Fruit fly (Drosophila melanogaster) Kc167 (cell line): ENCODE results near the gene Nipsnap.

Experiments
- Myc ChIP-seq: fragments of >200 bp; optimal IDR thresholded peaks from 2 replicates; lab custom pipeline; 2017; ENCODE audit warnings: missing external identifiers
- Sin3A ChIP-seq: fragments of >200 bp; optimal IDR thresholded peaks from 2 replicates; lab custom pipeline; 2018; ENCODE audit warnings: missing external identifiers
- h ChIP-seq: fragments of >200 bp; optimal IDR thresholded peaks from 3 replicates; lab custom pipeline; 2018; ENCODE audit warnings: missing external identifiers
- insv ChIP-seq: fragments of >200 bp; optimal IDR thresholded peaks from 3 replicates; lab custom pipeline; 2018; ENCODE audit warnings: missing external identifiers
- psq ChIP-seq: fragments of >200 bp; optimal IDR thresholded peaks from 2 replicates; lab custom pipeline; 2017; ENCODE audit warnings: missing external identifiers
- ttk ChIP-seq: sonication (Bioruptor generic); optimal IDR thresholded peaks from 2 replicates; lab custom pipeline; 2017; ENCODE audit warnings: missing external identifiers

Gene Nipsnap

dm6 chrX:16090179-16091144 lies 17.1 kb upstream of the Nipsnap start:
- no peak for TF ChIP-seq h (lab: Kevin White, UChicago)
- TF ChIP-seq ttk (lab: Kevin White, UChicago): no peak
- no peak for TF ChIP-seq Myc (lab: Kevin White, UChicago)
- no peak for TF ChIP-seq insv
- no peak for TF ChIP-seq Sin3A (lab: Kevin White, UChicago)
- TF ChIP-seq psq (lab: Kevin White, UChicago): no peak

DNA sequence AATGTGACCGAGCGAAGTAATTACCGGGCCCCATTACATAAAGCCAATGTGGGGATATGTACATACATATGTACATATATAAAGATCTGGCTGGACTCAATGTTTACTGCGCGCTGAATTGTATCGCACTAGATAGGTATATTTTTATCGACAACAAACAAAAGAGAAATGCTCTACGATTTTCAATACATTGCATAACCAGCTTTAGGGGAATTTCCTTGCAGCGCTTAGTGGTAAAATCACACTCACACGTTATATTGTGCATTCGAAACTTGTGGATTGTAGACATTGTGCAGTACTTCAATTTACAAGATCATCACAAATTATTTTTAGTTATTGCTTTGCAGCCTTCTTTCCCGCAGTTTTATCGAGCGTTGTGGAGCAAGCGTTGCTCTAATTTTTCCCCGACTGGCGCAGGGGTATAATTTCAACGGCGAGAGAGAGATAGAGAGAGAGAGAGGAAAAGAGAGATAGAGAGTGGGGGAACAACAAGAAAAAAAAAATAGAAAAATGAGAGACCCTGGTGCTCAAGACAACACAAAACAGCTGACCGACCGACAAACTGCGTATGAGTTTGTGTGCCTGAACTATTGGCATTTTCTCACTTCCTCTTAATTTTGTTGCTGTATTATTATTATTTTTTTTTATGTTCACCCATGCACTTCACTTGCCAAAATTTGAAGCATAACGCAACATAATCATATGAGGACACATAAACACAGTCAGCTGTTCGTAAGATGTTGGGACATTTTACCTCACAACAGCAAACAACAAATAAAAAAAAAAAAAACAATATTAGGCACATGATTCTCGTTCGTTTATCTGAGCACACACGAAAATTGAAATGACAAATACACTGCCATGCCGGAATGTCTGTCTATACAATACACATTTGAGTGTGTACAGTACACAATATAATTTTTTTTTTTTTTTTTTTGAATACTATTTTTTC lies 15.9 kb upstream of the Nipsnap start:
- TF ChIP-seq psq (lab: Kevin White, UChicago) (no peak), h (lab: Kevin White, UChicago) (no peak), ttk (lab: Kevin White, UChicago) (no peak), Myc (lab: Kevin White, UChicago) (no peak), insv (no peak), Sin3A (lab: Kevin White, UChicago) (no peak)

- TF ChIP-seq Sin3A (lab: Kevin White, UChicago) (no peak), ttk (lab: Kevin White, UChicago) (no peak), Myc (lab: Kevin White, UChicago) (no peak), h (lab: Kevin White, UChicago) (no peak), insv (no peak), psq (lab: Kevin White, UChicago) (no peak)
Observed at dm6 chrX:16088279-16088678, 14.9 kb upstream of the Nipsnap start.

DNA sequence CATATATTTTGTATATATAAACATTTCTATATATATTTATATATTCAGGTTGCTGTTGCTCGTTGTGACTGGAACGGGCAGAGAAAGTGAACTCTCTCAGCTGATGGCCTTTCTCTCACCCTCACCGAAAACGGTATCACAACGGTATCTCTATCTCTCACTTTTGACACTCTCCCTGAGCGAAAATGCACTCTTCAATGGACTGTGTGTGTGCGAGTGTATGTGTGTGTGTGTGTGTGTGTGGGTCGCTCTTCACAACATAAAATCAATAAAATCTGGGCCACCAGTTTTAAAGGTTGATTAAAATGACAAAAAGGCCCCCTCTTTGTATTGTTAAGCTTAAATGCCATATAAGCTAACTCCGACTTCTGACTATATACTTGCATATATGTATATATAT lies 14.1 kb upstream of the Nipsnap start:
- TF ChIP-seq Sin3A (lab: Kevin White, UChicago): no peak

dm6 chrX:16085865-16086592 lies 12.7 kb upstream of the Nipsnap start:
- TF ChIP-seq psq (lab: Kevin White, UChicago) (no peak), Sin3A (lab: Kevin White, UChicago) (no peak), h (lab: Kevin White, UChicago) (no peak)

dm6 chrX:16082932-16083331 lies 9.6 kb upstream of the Nipsnap start, which contains the start of gene CG8958:
CG8958 (plus strand) TSS chrX:16083232.
- TF ChIP-seq psq (lab: Kevin White, UChicago): no peak
- TF ChIP-seq Myc (lab: Kevin White, UChicago): no peak

DNA sequence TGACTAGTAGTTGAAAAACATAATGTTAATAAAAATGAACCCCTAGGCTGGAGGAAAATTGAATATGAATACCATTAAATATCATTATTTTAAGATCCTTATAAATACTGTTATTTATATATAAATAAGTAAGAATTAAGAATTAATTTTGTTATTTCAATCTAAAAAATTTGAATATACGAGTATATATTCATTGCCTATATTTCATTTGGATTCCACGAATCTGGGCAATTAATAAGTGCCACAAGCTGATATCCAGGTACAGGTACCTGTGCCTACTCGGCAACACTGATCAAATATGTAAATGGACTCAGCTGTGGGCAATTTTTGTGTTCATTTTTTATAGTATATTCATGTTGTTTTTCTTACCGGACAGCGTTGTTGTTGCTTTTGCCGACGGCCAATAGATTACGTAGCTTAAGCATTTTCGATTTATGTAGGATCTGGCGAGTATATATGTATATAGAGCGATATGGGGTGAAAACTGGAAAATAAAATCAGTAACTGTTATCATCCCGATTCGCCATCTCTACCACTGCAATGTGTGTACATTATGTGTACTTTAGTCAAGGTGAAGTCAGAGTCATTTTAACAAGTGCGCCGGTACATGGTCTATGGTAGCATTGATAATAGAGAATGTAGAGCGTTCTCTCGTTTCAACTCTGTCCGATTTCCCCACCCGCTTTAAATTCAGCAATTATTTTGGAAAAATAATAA lies 552 bp downstream of the Nipsnap start:
- TF ChIP-seq ttk (lab: Kevin White, UChicago) (no peak), Sin3A (lab: Kevin White, UChicago) (no peak), h (lab: Kevin White, UChicago) (no peak), Myc (lab: Kevin White, UChicago) (no peak), psq (lab: Kevin White, UChicago) (no peak), insv (no peak)

- TF ChIP-seq ttk (lab: Kevin White, UChicago) (no peak), Myc (lab: Kevin White, UChicago) (no peak), psq (lab: Kevin White, UChicago) (no peak), h (lab: Kevin White, UChicago) (no peak), Sin3A (lab: Kevin White, UChicago) (no peak), insv (no peak)
Observed at dm6 chrX:16072193-16072592, 1.2 kb downstream of the Nipsnap start.

- TF ChIP-seq psq (lab: Kevin White, UChicago) (no peak), Sin3A (lab: Kevin White, UChicago) (no peak), h (lab: Kevin White, UChicago) (no peak), ttk (lab: Kevin White, UChicago) (no peak), Myc (lab: Kevin White, UChicago) (no peak), insv (no peak)
Observed at dm6 chrX:16063414-16063938, 9.9 kb downstream of the Nipsnap start, which contains the start of gene dpr18. dpr18 (plus strand) TSS chrX:16063738.

- no peak for TF ChIP-seq Myc (lab: Kevin White, UChicago)
- TF ChIP-seq psq (lab: Kevin White, UChicago): no peak
- TF ChIP-seq insv: no peak
- TF ChIP-seq ttk (lab: Kevin White, UChicago): no peak
- TF ChIP-seq Sin3A (lab: Kevin White, UChicago): no peak
- TF ChIP-seq h (lab: Kevin White, UChicago): no peak
Observed at dm6 chrX:16062720-16063413, 10.5 kb downstream of the Nipsnap start, which contains the start of gene CG12395. CG12395 (minus strand) TSS chrX:16062898.
